Worm (Caenorhabditis elegans) whole organism, L1 larva: Measurements from ENCODE around the gene ivd-1.
A peak's percentile ranks its signal among the peaks of the same experiment; 100 is the strongest.

Experiments used
- Y116A8C.19 ChIP-seq: sonication (generic microtip); optimal IDR thresholded peaks from 2 replicates; lab custom pipeline; 2016; ENCODE audit warnings: missing compliant biosample characterization, missing genetic modification characterization, borderline replicate concordance
- aha-1 ChIP-seq: fragments of 150-350 bp; optimal IDR thresholded peaks from 2 replicates; lab custom pipeline; 2014; ENCODE audit warnings: missing biosample characterization, missing genetic modification characterization
- blmp-1 ChIP-seq: fragments of 150-350 bp; optimal IDR thresholded peaks from 2 replicates; lab custom pipeline; 2014; ENCODE audit warnings: missing biosample characterization, missing genetic modification characterization
- ceh-63 ChIP-seq: fragments of 200-800 bp; sonication (Bioruptor generic); optimal IDR thresholded peaks from 2 replicates; lab custom pipeline; 2018; ENCODE audit warnings: mild to moderate bottlenecking, missing genetic modification characterization, missing compliant biosample characterization
- ceh-8 ChIP-seq: fragments of 200-800 bp; sonication (Bioruptor generic); optimal IDR thresholded peaks from 2 replicates; lab custom pipeline; 2018; ENCODE audit warnings: mild to moderate bottlenecking, missing genetic modification characterization, moderate library complexity, missing compliant biosample characterization
- ceh-82 ChIP-seq, 3 experiments: fragments of 150-350 bp in 1 of 3; sonication (generic microtip) in 2 of 3; optimal IDR thresholded peaks; 2 replicates each; lab custom pipeline; 2014 to 2017; ENCODE audit warnings: missing biosample characterization in 3 of 3, missing genetic modification characterization in 3 of 3
- dpl-1 ChIP-seq, 3 experiments: fragments of 150-350 bp in 2 of 3; sonication (generic microtip) in 1 of 3; optimal IDR thresholded peaks; 2 replicates each; lab custom pipeline; 2014 to 2017; ENCODE audit warnings: missing biosample characterization in 3 of 3, missing genetic modification characterization in 3 of 3, missing genetic modification reagents in 3 of 3
- dsc-1 ChIP-seq: sonication (generic microtip); optimal IDR thresholded peaks from 2 replicates; lab custom pipeline; 2016; ENCODE audit warnings: mild to moderate bottlenecking, missing genetic modification characterization, missing compliant biosample characterization
- efl-1 ChIP-seq, 4 experiments: fragments of 150-350 bp; optimal IDR thresholded peaks in 3 of 4; peaks in 1 of 4; 1 replicate in 1 of 4; 2 replicates in 3 of 4; lab custom pipeline; 2014; ENCODE audit warnings: missing biosample characterization in 2 of 4, missing genetic modification characterization in 2 of 4, missing genetic modification reagents in 2 of 4
- egl-13 ChIP-seq: sonication (generic microtip); optimal IDR thresholded peaks from 2 replicates; lab custom pipeline; 2016; ENCODE audit warnings: missing genotype, missing genetic modification reagents, missing genetic modification characterization, missing compliant biosample characterization
- elt-2 ChIP-seq: sonication (generic microtip); optimal IDR thresholded peaks from 2 replicates; lab custom pipeline; 2016; ENCODE audit warnings: missing genetic modification characterization, mild to moderate bottlenecking, inconsistent platforms, missing compliant biosample characterization, missing genetic modification reagents
- ets-5 ChIP-seq: fragments of 200-800 bp; sonication (Bioruptor generic); IDR thresholded peaks from 2 replicates; pipeline ENCODE4 v1.3.6; 2022; ENCODE audit warnings: missing genetic modification characterization, missing compliant biosample characterization
- fkh-10 ChIP-seq: sonication (generic microtip); optimal IDR thresholded peaks from 2 replicates; lab custom pipeline; 2017; ENCODE audit warnings: missing biosample characterization, missing genetic modification reagents, missing genetic modification characterization
- fkh-4 ChIP-seq: sonication (generic microtip); optimal IDR thresholded peaks from 2 replicates; lab custom pipeline; 2016; ENCODE audit warnings: missing compliant biosample characterization, missing genetic modification characterization, borderline replicate concordance
- fkh-8 ChIP-seq: sonication (generic microtip); optimal IDR thresholded peaks from 2 replicates; lab custom pipeline; 2016; ENCODE audit warnings: mild to moderate bottlenecking, missing genetic modification characterization, missing compliant biosample characterization
- hlh-17 ChIP-seq: fragments of 200-800 bp; sonication (Bioruptor generic); optimal IDR thresholded peaks from 2 replicates; lab custom pipeline; 2018; ENCODE audit warnings: missing genetic modification characterization, mild to moderate bottlenecking, missing compliant biosample characterization, moderate library complexity, borderline replicate concordance
- hlh-4 ChIP-seq: sonication (generic microtip); optimal IDR thresholded peaks from 2 replicates; lab custom pipeline; 2016; ENCODE audit warnings: mild to moderate bottlenecking, missing genetic modification characterization, missing compliant biosample characterization
- lin-14 ChIP-seq: fragments of 200-800 bp; sonication (Bioruptor generic); optimal IDR thresholded peaks from 2 replicates; lab custom pipeline; 2018; ENCODE audit warnings: mild to moderate bottlenecking, missing genetic modification characterization, moderate library complexity, missing compliant biosample characterization
- lin-15B ChIP-seq: fragments of 150-350 bp; sonication (generic microtip); optimal IDR thresholded peaks from 3 replicates; lab custom pipeline; 2014; ENCODE audit warnings: missing biosample characterization, missing genetic modification characterization
- lin-35 ChIP-seq, 2 experiments: fragments of 150-350 bp; optimal IDR thresholded peaks; 2 replicates each; lab custom pipeline; 2014; ENCODE audit warnings: missing biosample characterization in 2 of 2, missing genetic modification characterization in 2 of 2, missing genetic modification reagents in 2 of 2
- lsy-2 ChIP-seq, 2 experiments: fragments of 150-350 bp; optimal IDR thresholded peaks; 2 replicates each; lab custom pipeline; 2014; ENCODE audit warnings: missing biosample characterization in 2 of 2, missing genetic modification characterization in 2 of 2
- mab-9 ChIP-seq: fragments of 200-800 bp; sonication (Bioruptor generic); IDR thresholded peaks from 2 replicates; pipeline ENCODE4 v1.3.6; 2022; ENCODE audit warnings: missing genetic modification reagents, missing genetic modification characterization, missing compliant biosample characterization
- mef-2 ChIP-seq: fragments of 150-350 bp; optimal IDR thresholded peaks from 2 replicates; lab custom pipeline; 2014; ENCODE audit warnings: missing biosample characterization, missing genetic modification characterization
- mep-1 ChIP-seq: fragments of 150-350 bp; optimal IDR thresholded peaks from 2 replicates; lab custom pipeline; 2014; ENCODE audit warnings: missing biosample characterization, missing genetic modification characterization
- nhr-11 ChIP-seq: fragments of 150-350 bp; optimal IDR thresholded peaks from 2 replicates; lab custom pipeline; 2014; ENCODE audit warnings: missing biosample characterization, missing genetic modification characterization
- nhr-19 ChIP-seq: fragments of 200-800 bp; sonication (Bioruptor generic); conservative IDR thresholded peaks from 2 replicates; pipeline ENCODE4 v1.3.6; 2022; ENCODE audit warnings: missing genetic modification characterization, missing compliant biosample characterization
- nhr-20 ChIP-seq: sonication (generic microtip); optimal IDR thresholded peaks from 2 replicates; lab custom pipeline; 2016; ENCODE audit warnings: mild to moderate bottlenecking, missing genetic modification characterization, missing compliant biosample characterization
- nhr-47 ChIP-seq: sonication (generic microtip); optimal IDR thresholded peaks from 2 replicates; lab custom pipeline; 2016; ENCODE audit warnings: mild to moderate bottlenecking, missing genetic modification characterization, moderate library complexity, missing compliant biosample characterization
- nhr-71 ChIP-seq: sonication (generic microtip); optimal IDR thresholded peaks from 2 replicates; lab custom pipeline; 2016; ENCODE audit warnings: mild to moderate bottlenecking, missing genetic modification characterization, moderate library complexity, missing compliant biosample characterization
- nhr-76 ChIP-seq: sonication (generic microtip); optimal IDR thresholded peaks from 2 replicates; lab custom pipeline; 2017; ENCODE audit warnings: missing biosample characterization, missing genetic modification characterization
- nhr-90 ChIP-seq: sonication (generic microtip); optimal IDR thresholded peaks from 2 replicates; lab custom pipeline; 2016; ENCODE audit warnings: mild to moderate bottlenecking, missing genetic modification characterization, missing compliant biosample characterization; ENCODE audit not compliant: poor library complexity
- pag-3 ChIP-seq: sonication (generic microtip); optimal IDR thresholded peaks from 2 replicates; lab custom pipeline; 2017; ENCODE audit warnings: missing genetic modification characterization, mild to moderate bottlenecking, missing compliant biosample characterization, antibody characterized with exemption, borderline replicate concordance; ENCODE audit not compliant: insufficient read depth
- pax-3 ChIP-seq: fragments of 200-800 bp; sonication (Bioruptor generic); optimal IDR thresholded peaks from 2 replicates; lab custom pipeline; 2018; ENCODE audit warnings: mild to moderate bottlenecking, missing genetic modification characterization, moderate library complexity, missing compliant biosample characterization
- pqm-1 ChIP-seq: sonication (generic microtip); optimal IDR thresholded peaks from 3 replicates; lab custom pipeline; 2017; ENCODE audit warnings: missing biosample characterization, missing genetic modification characterization
- skn-1 ChIP-seq: fragments of 150-350 bp; optimal IDR thresholded peaks from 2 replicates; lab custom pipeline; 2014; ENCODE audit warnings: missing biosample characterization, missing genetic modification characterization
- snpc-4 ChIP-seq: fragments of 150-350 bp; optimal IDR thresholded peaks from 2 replicates; lab custom pipeline; 2014; ENCODE audit warnings: missing biosample characterization, missing genetic modification characterization
- snu-23 ChIP-seq: sonication (generic microtip); optimal IDR thresholded peaks from 2 replicates; lab custom pipeline; 2016; ENCODE audit warnings: missing genetic modification characterization, missing compliant biosample characterization
- sup-37 ChIP-seq: fragments of 200-800 bp; sonication (Bioruptor generic); optimal IDR thresholded peaks from 2 replicates; lab custom pipeline; 2018; ENCODE audit warnings: mild to moderate bottlenecking, missing genetic modification characterization, missing compliant biosample characterization
- swsn-7 ChIP-seq: sonication (generic microtip); optimal IDR thresholded peaks from 2 replicates; lab custom pipeline; 2016; ENCODE audit warnings: missing genetic modification characterization, missing compliant biosample characterization
- tbx-2 ChIP-seq: sonication (generic microtip); optimal IDR thresholded peaks from 2 replicates; lab custom pipeline; 2016; ENCODE audit warnings: missing genetic modification characterization, missing compliant biosample characterization
- unc-62 ChIP-seq: fragments of 150-350 bp; optimal IDR thresholded peaks from 2 replicates; lab custom pipeline; 2014; ENCODE audit warnings: missing biosample characterization, missing genetic modification reagents, missing genetic modification characterization
- unc-98 ChIP-seq: fragments of 200-800 bp; sonication (Bioruptor generic); IDR thresholded peaks from 2 replicates; pipeline ENCODE4 v1.3.6; 2022; ENCODE audit warnings: missing genetic modification characterization, missing compliant biosample characterization
- ztf-11 ChIP-seq, 2 experiments: sonication (generic microtip); optimal IDR thresholded peaks; 2 replicates each; lab custom pipeline; 2016 to 2017; ENCODE audit warnings: missing genetic modification characterization in 2 of 2, missing biosample characterization in 1 of 2, missing compliant biosample characterization in 1 of 2
- ztf-4 ChIP-seq: fragments of 150-350 bp; optimal IDR thresholded peaks from 2 replicates; lab custom pipeline; 2014; ENCODE audit warnings: missing biosample characterization, missing genetic modification characterization

ivd-1 gene

DNA sequence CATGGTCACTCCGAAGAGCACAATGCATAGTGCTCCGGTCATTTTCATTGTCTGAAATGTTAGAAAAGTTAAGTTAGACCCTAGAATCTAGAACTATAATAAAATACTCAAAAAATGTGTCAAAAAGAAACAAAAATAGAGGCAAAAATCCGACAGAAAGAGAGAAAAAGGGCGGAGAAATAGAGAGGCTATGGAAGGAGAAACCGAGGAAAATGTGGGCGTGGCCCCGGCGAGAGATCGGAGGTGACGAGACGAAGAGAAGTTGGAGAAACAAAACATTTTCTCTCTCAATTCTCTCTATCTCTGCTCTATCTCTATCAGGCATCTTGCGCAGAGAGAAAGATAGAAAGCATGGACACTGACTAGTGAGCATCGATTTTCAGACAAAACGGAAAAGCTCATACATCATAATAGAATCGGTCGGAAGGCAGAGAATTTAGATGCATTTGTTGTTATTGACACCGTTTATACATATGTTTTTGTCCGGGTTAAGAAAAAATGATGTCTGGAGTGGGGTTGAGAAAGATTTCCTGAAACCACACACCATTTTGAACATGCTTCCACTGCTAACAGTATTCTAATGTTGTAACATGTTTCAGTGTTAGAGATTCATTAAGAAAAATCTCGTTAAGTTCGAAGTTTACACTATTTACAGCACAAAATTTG is 14.7 kb upstream of the ivd-1 start, which contains the start of gene C02B10.3 (continued):
- TF ChIP-seq nhr-11 (tag; lab: Kevin White, UChicago) (no peak), lin-15B (tag; lab: Kevin White, UChicago) (no peak), efl-1 (optimal IDR thresholded peaks at IDR 0.05; lab: Kevin White, UChicago) (peak; percentile 36 to 44), efl-1 (GFP tag; optimal IDR thresholded peaks at IDR 0.05 in 1 of 2; lab: Kevin White, UChicago) (peak in 1 of 2 experiments; percentile 78)

DNA sequence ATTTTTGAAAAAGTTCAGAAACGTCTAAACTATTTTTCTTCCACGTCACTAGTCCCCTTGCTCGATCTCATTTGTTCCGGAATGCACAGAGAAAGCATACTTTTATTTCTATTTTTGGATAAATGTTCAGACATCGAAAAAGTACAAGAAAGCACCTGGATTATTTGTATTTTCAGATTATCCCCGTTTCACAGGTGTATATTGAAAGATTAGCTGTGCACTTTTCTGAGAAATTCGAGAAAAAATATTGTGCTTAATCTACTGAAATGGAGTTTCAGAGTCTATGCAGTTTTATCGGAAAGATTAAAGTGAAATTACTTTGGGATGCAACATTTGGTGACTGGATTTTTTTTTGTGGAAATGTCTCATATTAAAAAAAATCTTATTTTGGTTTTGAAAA is 13.3 kb upstream of the ivd-1 start:
- TF ChIP-seq nhr-47 (tag; lab: Kevin White, UChicago) (peak; percentile 22), dsc-1 (tag; lab: Kevin White, UChicago) (peak; percentile 67), pax-3 (no peak), hlh-4 (tag; lab: Kevin White, UChicago) (peak; percentile 69), snpc-4 (tag; lab: Kevin White, UChicago) (no peak), egl-13 (peak; percentile 24), lin-14 (GFP tag; lab: Kevin White, UChicago) (no peak), nhr-71 (tag; lab: Kevin White, UChicago) (peak; percentile 27), fkh-4 (tag; lab: Kevin White, UChicago) (no peak)

DNA sequence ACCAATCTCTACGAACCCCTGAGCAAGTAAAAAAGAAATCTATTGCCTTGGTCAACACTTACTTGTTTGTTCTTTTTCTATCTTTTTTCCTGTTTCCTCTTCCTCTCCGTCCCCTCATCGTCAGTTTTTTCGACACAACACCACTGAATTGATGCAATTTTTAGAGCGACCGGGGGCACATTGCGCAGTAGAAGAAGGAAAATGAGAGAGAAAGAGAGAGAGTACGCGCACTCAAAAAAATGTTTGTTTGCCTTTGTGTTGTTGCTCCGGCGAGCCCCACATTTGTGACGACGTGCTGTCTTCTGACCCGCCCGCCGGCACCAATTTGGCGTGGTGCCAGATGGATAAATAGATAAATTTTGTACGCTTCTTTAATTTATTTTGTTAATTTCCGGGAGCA is 11.5 kb upstream of the ivd-1 start:
- TF ChIP-seq elt-2 (tag; lab: Kevin White, UChicago) (no peak), skn-1 (no peak), snpc-4 (tag; lab: Kevin White, UChicago) (no peak), mep-1 (peak; percentile 23), sup-37 (GFP tag; lab: Kevin White, UChicago) (no peak), pax-3 (no peak), ztf-4 (tag; lab: Kevin White, UChicago) (no peak), fkh-10 (GFP tag; lab: Kevin White, UChicago) (peak; percentile 26), mab-9 (no peak), dpl-1 (GFP tag; optimal IDR thresholded peaks at IDR 0.05; lab: Kevin White, UChicago) (peak in 1 of 3 experiments; percentile 29), pag-3 (tag; lab: Kevin White, UChicago) (no peak), mef-2 (no peak), efl-1 (optimal IDR thresholded peaks at IDR 0.05; lab: Kevin White, UChicago) (peak in 1 of 2 experiments; percentile 1), efl-1 (GFP tag; optimal IDR thresholded peaks at IDR 0.05 in 1 of 2; lab: Kevin White, UChicago) (peak in 1 of 2 experiments; percentile 71), lin-35 (GFP tag; optimal IDR thresholded peaks at IDR 0.05; lab: Kevin White, UChicago) (no peak), nhr-19 (GFP tag; lab: Robert Waterston, UW) (peak; percentile 28; the same call in 1 of the 2 replicates), ceh-82 (tag; optimal IDR thresholded peaks at IDR 0.05; lab: Kevin White, UChicago) (peak in 2 of 3 experiments; percentile 2 to 51), lin-14 (GFP tag; lab: Kevin White, UChicago) (peak; percentile 89), nhr-76 (tag; lab: Kevin White, UChicago) (no peak), blmp-1 (tag; lab: Kevin White, UChicago) (no peak), fkh-8 (tag; lab: Kevin White, UChicago) (peak; percentile 25), hlh-17 (GFP tag; lab: Kevin White, UChicago) (no peak), unc-62 (GFP tag; lab: Kevin White, UChicago) (no peak), unc-98 (GFP tag; lab: Robert Waterston, UW) (no peak), nhr-71 (tag; lab: Kevin White, UChicago) (peak; percentile 17), lsy-2 (tag; optimal IDR thresholded peaks at IDR 0.05; lab: Kevin White, UChicago) (peak in 1 of 2 experiments; percentile 44), nhr-47 (tag; lab: Kevin White, UChicago) (peak; percentile 47), ztf-11 (tag; optimal IDR thresholded peaks at IDR 0.05; lab: Kevin White, UChicago) (no peak), ceh-63 (GFP tag; lab: Kevin White, UChicago) (no peak), aha-1 (tag; lab: Kevin White, UChicago) (no peak), fkh-4 (tag; lab: Kevin White, UChicago) (no peak), ets-5 (GFP tag; lab: Robert Waterston, UW) (no peak), swsn-7 (tag; lab: Kevin White, UChicago) (peak; percentile 9), nhr-20 (tag; lab: Kevin White, UChicago) (no peak), snu-23 (GFP tag; lab: Kevin White, UChicago) (peak; percentile 4), Y116A8C.19 (tag; lab: Kevin White, UChicago) (no peak), tbx-2 (peak; percentile 17), nhr-90 (tag; lab: Kevin White, UChicago) (no peak), ceh-8 (GFP tag; lab: Kevin White, UChicago) (no peak), dsc-1 (tag; lab: Kevin White, UChicago) (no peak), pqm-1 (tag; lab: Kevin White, UChicago) (no peak)
